Fruit fly (Drosophila melanogaster) Kc167 (cell line): Measurements from ENCODE around the gene Nt5b.

Source experiments
- Myc ChIP-seq: fragments of >200 bp; optimal IDR thresholded peaks from 2 replicates; lab custom pipeline; 2017; ENCODE audit warnings: missing external identifiers
- Sin3A ChIP-seq: fragments of >200 bp; optimal IDR thresholded peaks from 2 replicates; lab custom pipeline; 2018; ENCODE audit warnings: missing external identifiers
- h ChIP-seq: fragments of >200 bp; optimal IDR thresholded peaks from 3 replicates; lab custom pipeline; 2018; ENCODE audit warnings: missing external identifiers
- insv ChIP-seq: fragments of >200 bp; optimal IDR thresholded peaks from 3 replicates; lab custom pipeline; 2018; ENCODE audit warnings: missing external identifiers
- psq ChIP-seq: fragments of >200 bp; optimal IDR thresholded peaks from 2 replicates; lab custom pipeline; 2017; ENCODE audit warnings: missing external identifiers
- ttk ChIP-seq: sonication (Bioruptor generic); optimal IDR thresholded peaks from 2 replicates; lab custom pipeline; 2017; ENCODE audit warnings: missing external identifiers

Nt5b gene

dm6 chrX:18370775-18371735 is 38.9 kb downstream of the Nt5b start:
- no peak for TF ChIP-seq psq (lab: Kevin White, UChicago)
- no peak for TF ChIP-seq Sin3A (lab: Kevin White, UChicago)
- no peak for TF ChIP-seq insv (lab: Kevin White, UChicago)
- TF ChIP-seq ttk = no peak
- no peak for TF ChIP-seq h (lab: Kevin White, UChicago)
- TF ChIP-seq Myc (lab: Kevin White, UChicago) = no peak

DNA sequence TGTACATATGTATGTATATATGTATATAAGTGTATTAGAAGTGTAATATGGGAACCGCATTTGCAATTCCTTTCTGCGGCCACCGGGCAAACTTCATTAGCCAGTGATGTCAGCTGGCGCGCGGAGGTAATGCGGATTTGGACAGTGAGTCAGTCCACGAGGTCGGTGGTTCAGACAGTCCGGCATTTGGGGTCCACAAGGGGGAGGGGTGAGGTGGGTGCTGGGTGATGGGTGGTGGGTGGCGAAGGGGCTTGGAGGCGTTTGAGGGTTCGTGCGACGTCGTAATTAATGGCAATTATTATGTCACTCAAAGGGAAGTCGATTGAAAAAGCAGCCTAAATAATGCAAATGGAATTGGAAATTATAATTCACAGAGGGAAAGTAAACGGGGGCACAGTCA is 40.2 kb downstream of the Nt5b start:
- TF ChIP-seq h (lab: Kevin White, UChicago) (no peak), Sin3A (lab: Kevin White, UChicago) (no peak), insv (lab: Kevin White, UChicago) (no peak), psq (lab: Kevin White, UChicago) (no peak), ttk (no peak), Myc (lab: Kevin White, UChicago) (no peak)

- no peak for TF ChIP-seq Myc (lab: Kevin White, UChicago)
- no peak for TF ChIP-seq Sin3A (lab: Kevin White, UChicago)
- no peak for TF ChIP-seq insv (lab: Kevin White, UChicago)
- TF ChIP-seq psq (lab: Kevin White, UChicago) = no peak
- TF ChIP-seq ttk = no peak
- no peak for TF ChIP-seq h (lab: Kevin White, UChicago)
Measured at dm6 chrX:18368644-18368998, 41.3 kb downstream of the Nt5b start.

DNA sequence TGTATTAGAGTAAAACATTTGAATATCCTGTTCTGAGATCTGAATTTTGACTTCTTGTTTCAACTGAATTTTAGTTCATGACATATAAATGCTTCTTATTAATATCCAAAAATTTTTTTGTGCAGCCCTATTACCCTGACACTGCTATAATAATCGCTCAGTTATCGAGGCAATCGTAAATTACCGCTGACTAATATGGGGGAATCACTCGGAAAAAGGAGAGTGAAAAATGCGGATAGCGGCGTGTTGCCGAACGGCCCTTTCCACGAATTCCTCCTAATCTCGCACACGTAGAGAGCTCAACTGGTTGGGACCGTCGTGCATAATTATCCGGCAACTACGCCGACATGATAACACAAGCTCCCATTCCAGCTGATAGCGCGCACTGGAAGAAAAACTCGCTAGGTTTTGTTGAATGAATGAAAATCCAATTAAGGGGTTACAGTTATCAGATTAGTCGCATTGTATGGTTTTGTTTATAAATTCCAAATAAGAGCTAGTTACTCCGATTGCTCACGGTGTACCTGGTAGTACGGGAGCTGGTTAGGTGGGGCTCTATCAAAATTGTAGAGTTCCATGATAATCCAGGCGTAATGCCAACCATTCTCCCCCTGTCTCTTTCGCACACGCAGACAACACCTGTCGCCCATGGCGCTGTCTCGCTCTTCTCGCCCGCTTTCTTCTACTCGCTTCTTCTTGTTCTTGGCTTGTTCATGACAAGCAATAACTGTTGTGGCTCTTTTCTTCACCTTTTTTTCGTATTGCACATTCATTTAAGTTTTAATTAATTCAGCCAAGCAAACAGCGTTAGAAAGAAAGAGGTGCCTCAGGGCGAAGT is 41.9 kb downstream of the Nt5b start:
- TF ChIP-seq ttk (no peak), insv (lab: Kevin White, UChicago) (no peak), psq (lab: Kevin White, UChicago) (no peak), h (lab: Kevin White, UChicago) (no peak), Myc (lab: Kevin White, UChicago) (no peak), Sin3A (lab: Kevin White, UChicago) (no peak)

- TF ChIP-seq psq (lab: Kevin White, UChicago) (no peak), ttk (no peak), Myc (lab: Kevin White, UChicago) (no peak), Sin3A (lab: Kevin White, UChicago) (no peak), h (lab: Kevin White, UChicago) (no peak), insv (lab: Kevin White, UChicago) (no peak)
Measured at dm6 chrX:18366851-18367649, 42.9 kb downstream of the Nt5b start.

- TF ChIP-seq Sin3A (lab: Kevin White, UChicago) (no peak), insv (lab: Kevin White, UChicago) (no peak), ttk (no peak), h (lab: Kevin White, UChicago) (no peak), Myc (lab: Kevin White, UChicago) (no peak)
Measured at dm6 chrX:18366033-18366850, 43.7 kb downstream of the Nt5b start, which contains the start of gene CrebB. CrebB (plus strand) TSS chrX:18366357.

- TF ChIP-seq Sin3A (lab: Kevin White, UChicago) = no peak
- no peak for TF ChIP-seq Myc (lab: Kevin White, UChicago)
- TF ChIP-seq h (lab: Kevin White, UChicago) = no peak
- no peak for TF ChIP-seq ttk
- no peak for TF ChIP-seq psq (lab: Kevin White, UChicago)
- no peak for TF ChIP-seq insv (lab: Kevin White, UChicago)
Measured at dm6 chrX:18364999-18365398, 44.9 kb downstream of the Nt5b start.

dm6 chrX:18364047-18364747 is 45.7 kb downstream of the Nt5b start:
- TF ChIP-seq Myc (lab: Kevin White, UChicago) (no peak), Sin3A (lab: Kevin White, UChicago) (no peak), ttk (no peak), h (lab: Kevin White, UChicago) (no peak), insv (lab: Kevin White, UChicago) (no peak), psq (lab: Kevin White, UChicago) (no peak)

dm6 chrX:18363423-18363822 is 46.5 kb downstream of the Nt5b start:
- TF ChIP-seq ttk (no peak), insv (lab: Kevin White, UChicago) (no peak), h (lab: Kevin White, UChicago) (no peak), psq (lab: Kevin White, UChicago) (no peak)
